Worm (Caenorhabditis elegans) whole organism, L1 larva: ENCODE results near the gene C16C8.17.

Experiments
- lin-39 ChIP-seq: fragments of 150-350 bp; optimal IDR thresholded peaks from 2 replicates; lab custom pipeline; 2014; ENCODE audit warnings: missing biosample characterization, missing genetic modification reagents, missing genetic modification characterization
- lir-3 ChIP-seq: sonication (generic microtip); optimal IDR thresholded peaks from 2 replicates; lab custom pipeline; 2016; ENCODE audit warnings: mild to moderate bottlenecking, missing genetic modification characterization, moderate library complexity, missing compliant biosample characterization; ENCODE audit not compliant: poor library complexity
- lsy-2 ChIP-seq, 2 experiments: fragments of 150-350 bp; optimal IDR thresholded peaks; 2 replicates each; lab custom pipeline; 2014; ENCODE audit warnings: missing biosample characterization in 2 of 2, missing genetic modification characterization in 2 of 2
- nhr-11 ChIP-seq: fragments of 150-350 bp; optimal IDR thresholded peaks from 2 replicates; lab custom pipeline; 2014; ENCODE audit warnings: missing biosample characterization, missing genetic modification characterization
- nhr-71 ChIP-seq: sonication (generic microtip); optimal IDR thresholded peaks from 2 replicates; lab custom pipeline; 2016; ENCODE audit warnings: mild to moderate bottlenecking, missing genetic modification characterization, moderate library complexity, missing compliant biosample characterization
- nhr-77 ChIP-seq: fragments of 150-350 bp; optimal IDR thresholded peaks from 2 replicates; lab custom pipeline; 2014; ENCODE audit warnings: missing biosample characterization, missing genetic modification characterization
- unc-130 ChIP-seq: fragments of 150-350 bp; optimal IDR thresholded peaks from 2 replicates; lab custom pipeline; 2017; ENCODE audit warnings: missing biosample characterization, missing genetic modification characterization, inconsistent platforms
- unc-86 ChIP-seq: sonication (generic microtip); optimal IDR thresholded peaks from 2 replicates; lab custom pipeline; 2016; ENCODE audit warnings: missing genetic modification characterization, missing compliant biosample characterization
- zag-1 ChIP-seq: fragments of 150-350 bp; optimal IDR thresholded peaks from 2 replicates; lab custom pipeline; 2014; ENCODE audit warnings: missing biosample characterization, missing genetic modification characterization

DNA sequence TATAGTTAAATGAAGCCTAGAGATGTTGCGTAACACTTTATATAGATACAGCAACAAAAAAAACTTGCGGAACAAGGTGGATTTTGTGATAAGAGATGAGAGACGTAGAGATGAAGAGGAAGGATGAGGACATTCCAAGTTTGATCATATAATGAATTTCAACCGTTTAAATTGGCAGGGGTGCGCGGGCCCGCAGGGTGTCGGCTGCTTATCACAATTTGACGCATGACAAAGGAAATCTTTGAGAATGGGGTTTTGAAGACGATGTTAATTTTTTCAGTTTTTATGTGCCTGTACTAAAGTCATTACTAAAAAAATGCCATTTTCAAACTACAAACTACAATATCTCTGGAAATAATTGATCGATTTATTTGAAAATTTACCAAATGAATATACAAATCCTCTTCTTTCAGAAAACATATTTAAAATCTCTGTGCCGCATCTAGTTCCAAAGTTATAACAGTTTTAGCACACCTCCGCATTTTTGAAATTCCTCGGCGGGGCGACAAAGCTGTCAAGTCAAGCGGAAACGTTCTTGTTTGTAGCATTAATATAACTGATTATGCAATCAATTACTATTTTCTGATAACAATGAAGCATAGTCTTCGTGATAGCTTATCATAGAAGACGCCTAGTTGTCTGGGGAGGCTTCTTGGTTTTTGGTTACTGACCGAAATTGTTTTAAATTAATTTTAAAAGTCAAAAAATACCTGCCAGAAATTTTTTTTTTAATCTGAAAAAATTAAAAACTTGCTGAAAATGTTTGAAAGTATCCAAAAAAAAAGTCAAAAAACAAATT is 586 bp upstream of the C16C8.17 start:
- TF ChIP-seq lin-39 (tag; lab: Kevin White, UChicago) (no peak), nhr-77 (tag; lab: Kevin White, UChicago) (no peak), unc-130 (tag; lab: Kevin White, UChicago) (no peak), zag-1 (no peak), unc-86 (tag; lab: Kevin White, UChicago) (no peak), lir-3 (tag; lab: Kevin White, UChicago) (no peak), nhr-11 (no peak), lsy-2 (tag; optimal IDR thresholded peaks at IDR 0.05; lab: Kevin White, UChicago) (no peak), nhr-71 (tag; lab: Kevin White, UChicago) (no peak)
